Worm (Caenorhabditis elegans) whole organism, mixed stage, embryonic: Measurements from ENCODE around the gene sld-5.

ENCODE experiments used
- M03D4.4 ChIP-seq: sonication (generic microtip); optimal IDR thresholded peaks from 2 replicates; lab custom pipeline; 2017; ENCODE audit warnings: mild to moderate bottlenecking, missing genetic modification characterization, missing compliant biosample characterization
- bed-3 ChIP-seq: fragments of 200-800 bp; sonication (Bioruptor generic); optimal IDR thresholded peaks from 3 replicates; lab custom pipeline; 2018; ENCODE audit warnings: mild to moderate bottlenecking, missing genetic modification characterization, moderate library complexity, missing compliant biosample characterization
- blmp-1 ChIP-seq: fragments of 150-350 bp; optimal IDR thresholded peaks from 2 replicates; lab custom pipeline; 2014; ENCODE audit warnings: missing biosample characterization, missing genetic modification characterization
- ceh-39 ChIP-seq: fragments of 150-350 bp; optimal IDR thresholded peaks from 2 replicates; lab custom pipeline; 2014; ENCODE audit warnings: missing biosample characterization, missing genetic modification characterization
- ceh-43 ChIP-seq: fragments of 200-800 bp; sonication (Bioruptor generic); optimal IDR thresholded peaks from 2 replicates; lab custom pipeline; 2018; ENCODE audit warnings: mild to moderate bottlenecking, missing genetic modification characterization, moderate library complexity, missing compliant biosample characterization
- ceh-83 ChIP-seq: fragments of 200-800 bp; sonication (Bioruptor generic); optimal IDR thresholded peaks from 2 replicates; lab custom pipeline; 2018; ENCODE audit warnings: mild to moderate bottlenecking, missing genetic modification characterization, missing compliant biosample characterization
- ces-1 ChIP-seq: fragments of 150-350 bp; optimal IDR thresholded peaks from 2 replicates; lab custom pipeline; 2014; ENCODE audit warnings: missing biosample characterization, missing genetic modification reagents, missing genetic modification characterization
- cnd-1 ChIP-seq: fragments of 200-800 bp; sonication (Bioruptor generic); optimal IDR thresholded peaks from 2 replicates; lab custom pipeline; 2018; ENCODE audit warnings: mild to moderate bottlenecking, missing genetic modification characterization, missing compliant biosample characterization
- drap-1 ChIP-seq: fragments of 200-800 bp; sonication (Bioruptor generic); optimal IDR thresholded peaks from 3 replicates; lab custom pipeline; 2018; ENCODE audit warnings: mild to moderate bottlenecking, missing genetic modification characterization, missing compliant biosample characterization
- elt-1 ChIP-seq: sonication (generic microtip); optimal IDR thresholded peaks from 2 replicates; lab custom pipeline; 2017; ENCODE audit warnings: missing genetic modification characterization, mild to moderate bottlenecking, missing compliant biosample characterization, antibody characterized with exemption, moderate library complexity, borderline replicate concordance; ENCODE audit not compliant: insufficient read depth
- elt-3 ChIP-seq: fragments of 150-350 bp; optimal IDR thresholded peaks from 2 replicates; lab custom pipeline; 2014; ENCODE audit warnings: missing biosample characterization, missing genetic modification characterization
- flh-1 ChIP-seq: fragments of 200-800 bp; sonication (Bioruptor generic); optimal IDR thresholded peaks from 2 replicates; lab custom pipeline; 2018; ENCODE audit warnings: mild to moderate bottlenecking, missing genetic modification characterization, moderate library complexity, missing compliant biosample characterization
- ham-2 ChIP-seq: fragments of 200-800 bp; sonication (Bioruptor generic); optimal IDR thresholded peaks from 2 replicates; lab custom pipeline; 2018; ENCODE audit warnings: mild to moderate bottlenecking, missing genetic modification characterization, missing compliant biosample characterization
- hlh-1 ChIP-seq: fragments of 150-350 bp; optimal IDR thresholded peaks from 2 replicates; lab custom pipeline; 2014; ENCODE audit warnings: missing biosample characterization, missing genetic modification reagents, missing genetic modification characterization
- lin-13 ChIP-seq: fragments of 150-350 bp; optimal IDR thresholded peaks from 2 replicates; lab custom pipeline; 2014; ENCODE audit warnings: missing biosample characterization, missing genetic modification characterization
- lin-32 ChIP-seq: fragments of 200-800 bp; sonication (Bioruptor generic); optimal IDR thresholded peaks from 2 replicates; lab custom pipeline; 2018; ENCODE audit warnings: mild to moderate bottlenecking, missing genetic modification characterization, missing compliant biosample characterization
- lsy-2 ChIP-seq: fragments of 150-350 bp; optimal IDR thresholded peaks from 2 replicates; lab custom pipeline; 2014; ENCODE audit warnings: missing biosample characterization, missing genetic modification characterization
- mab-5 ChIP-seq: fragments of 150-350 bp; optimal IDR thresholded peaks from 2 replicates; lab custom pipeline; 2014; ENCODE audit warnings: missing biosample characterization, missing genetic modification characterization
- mls-2 ChIP-seq: sonication (generic microtip); optimal IDR thresholded peaks from 2 replicates; lab custom pipeline; 2016; ENCODE audit warnings: mild to moderate bottlenecking, missing genetic modification characterization, moderate library complexity, missing compliant biosample characterization
- nhr-2 ChIP-seq: fragments of 150-350 bp; optimal IDR thresholded peaks from 2 replicates; lab custom pipeline; 2014; ENCODE audit warnings: missing biosample characterization, missing genetic modification characterization
- nhr-237 ChIP-seq: fragments of 150-350 bp; optimal IDR thresholded peaks from 2 replicates; lab custom pipeline; 2014; ENCODE audit warnings: missing biosample characterization, missing genetic modification characterization
- nhr-28 ChIP-seq: fragments of 150-350 bp; optimal IDR thresholded peaks from 2 replicates; lab custom pipeline; 2014; ENCODE audit warnings: missing biosample characterization, missing genetic modification characterization
- nhr-76 ChIP-seq: sonication (generic microtip); optimal IDR thresholded peaks from 2 replicates; lab custom pipeline; 2017; ENCODE audit warnings: missing biosample characterization, missing genetic modification characterization
- pha-4 ChIP-seq: fragments of 150-350 bp; optimal IDR thresholded peaks from 2 replicates; lab custom pipeline; 2018; ENCODE audit warnings: missing biosample characterization, missing genetic modification reagents, missing genetic modification characterization
- sem-2 ChIP-seq: fragments of 200-800 bp; sonication (Bioruptor generic); optimal IDR thresholded peaks from 2 replicates; lab custom pipeline; 2018; ENCODE audit warnings: mild to moderate bottlenecking, missing genetic modification characterization, missing compliant biosample characterization
- sptf-1 ChIP-seq: sonication (generic microtip); optimal IDR thresholded peaks from 2 replicates; lab custom pipeline; 2017; ENCODE audit warnings: mild to moderate bottlenecking, missing genetic modification characterization, moderate library complexity, missing compliant biosample characterization
- tbx-8 ChIP-seq: fragments of 200-800 bp; sonication (Bioruptor generic); optimal IDR thresholded peaks from 2 replicates; lab custom pipeline; 2018; ENCODE audit warnings: mild to moderate bottlenecking, missing genetic modification characterization, moderate library complexity, missing compliant biosample characterization
- unc-120 ChIP-seq: sonication (generic microtip); optimal IDR thresholded peaks from 2 replicates; lab custom pipeline; 2017; ENCODE audit warnings: missing genetic modification characterization, missing compliant biosample characterization; ENCODE audit not compliant: poor library complexity, severe bottlenecking
- unc-62 ChIP-seq: fragments of 150-350 bp; optimal IDR thresholded peaks from 2 replicates; lab custom pipeline; 2014; ENCODE audit warnings: missing biosample characterization, missing genetic modification reagents, missing genetic modification characterization
- zip-8 ChIP-seq: fragments of 150-350 bp; optimal IDR thresholded peaks from 2 replicates; lab custom pipeline; 2014; ENCODE audit warnings: missing biosample characterization, missing genetic modification characterization
- ztf-11 ChIP-seq: fragments of 150-350 bp; optimal IDR thresholded peaks from 2 replicates; lab custom pipeline; 2014; ENCODE audit warnings: missing biosample characterization, missing genetic modification characterization

sld-5 gene

ce11 chrV:20237429-20237828 lies at the start of gene sld-5:
sld-5 (minus strand) TSS chrV:20237745.
- TF ChIP-seq nhr-28 (tag; lab: Kevin White, UChicago) (no peak), cnd-1 (no peak), nhr-2 (tag; lab: Kevin White, UChicago) (no peak), ces-1 (GFP tag; lab: Kevin White, UChicago) (no peak), blmp-1 (tag; lab: Kevin White, UChicago) (no peak), ceh-43 (GFP tag; lab: Kevin White, UChicago) (no peak), pha-4 (tag; lab: Kevin White, UChicago) (no peak), zip-8 (no peak), ham-2 (GFP tag; lab: Kevin White, UChicago) (no peak), nhr-237 (tag; lab: Kevin White, UChicago) (no peak), elt-3 (tag; lab: Kevin White, UChicago) (no peak), unc-120 (tag; lab: Kevin White, UChicago) (no peak)

- TF ChIP-seq sptf-1 (tag; lab: Kevin White, UChicago) = no peak
- no peak for TF ChIP-seq lsy-2
- no peak for TF ChIP-seq ceh-39 (tag; lab: Kevin White, UChicago)
- no peak for TF ChIP-seq elt-3 (tag; lab: Kevin White, UChicago)
- no peak for TF ChIP-seq nhr-2 (tag; lab: Kevin White, UChicago)
- no peak for TF ChIP-seq mls-2 (tag; lab: Kevin White, UChicago)
- no peak for TF ChIP-seq mab-5
- TF ChIP-seq lin-13 = no peak
- no peak for TF ChIP-seq nhr-28 (tag; lab: Kevin White, UChicago)
- no peak for TF ChIP-seq elt-1 (tag; lab: Kevin White, UChicago)
- no peak for TF ChIP-seq M03D4.4 (tag; lab: Kevin White, UChicago)
- no peak for TF ChIP-seq ham-2 (GFP tag; lab: Kevin White, UChicago)
- TF ChIP-seq blmp-1 (tag; lab: Kevin White, UChicago) = no peak
- TF ChIP-seq ceh-83 (GFP tag; lab: Kevin White, UChicago) = no peak
- TF ChIP-seq sem-2 (GFP tag; lab: Kevin White, UChicago) = no peak
- no peak for TF ChIP-seq ces-1 (GFP tag; lab: Kevin White, UChicago)
- TF ChIP-seq pha-4 (tag; lab: Kevin White, UChicago) = no peak
Observed at ce11 chrV:20282827-20283226, 45.3 kb upstream of the sld-5 start.

ce11 chrV:20279811-20280317 lies 42.3 kb upstream of the sld-5 start, which contains the start of gene pqn-94:
pqn-94 (minus strand) TSS chrV:20279861.
- TF ChIP-seq ceh-43 (GFP tag; lab: Kevin White, UChicago) = no peak
- no peak for TF ChIP-seq sptf-1 (tag; lab: Kevin White, UChicago)
- no peak for TF ChIP-seq sem-2 (GFP tag; lab: Kevin White, UChicago)
- no peak for TF ChIP-seq mls-2 (tag; lab: Kevin White, UChicago)
- TF ChIP-seq tbx-8 (GFP tag; lab: Kevin White, UChicago) = no peak
- TF ChIP-seq nhr-28 (tag; lab: Kevin White, UChicago) = no peak
- TF ChIP-seq lsy-2 = no peak
- TF ChIP-seq nhr-2 (tag; lab: Kevin White, UChicago) = no peak
- TF ChIP-seq lin-32 = no peak
- no peak for TF ChIP-seq lin-13
- no peak for TF ChIP-seq hlh-1 (tag; lab: Kevin White, UChicago)
- no peak for TF ChIP-seq mab-5
- no peak for TF ChIP-seq bed-3 (GFP tag; lab: Kevin White, UChicago)
- no peak for TF ChIP-seq drap-1 (GFP tag; lab: Kevin White, UChicago)

- TF ChIP-seq nhr-76 (tag; lab: Kevin White, UChicago) = no peak
- no peak for TF ChIP-seq sem-2 (GFP tag; lab: Kevin White, UChicago)
Observed at ce11 chrV:20279309-20279708, 41.8 kb upstream of the sld-5 start.

ce11 chrV:20276923-20277322 lies 39.4 kb upstream of the sld-5 start:
- no peak for TF ChIP-seq mls-2 (tag; lab: Kevin White, UChicago)
- TF ChIP-seq elt-1 (tag; lab: Kevin White, UChicago) = no peak
- TF ChIP-seq elt-3 (tag; lab: Kevin White, UChicago) = no peak
- no peak for TF ChIP-seq pha-4 (tag; lab: Kevin White, UChicago)
- TF ChIP-seq M03D4.4 (tag; lab: Kevin White, UChicago) = no peak
- no peak for TF ChIP-seq flh-1 (GFP tag; lab: Kevin White, UChicago)
- no peak for TF ChIP-seq sptf-1 (tag; lab: Kevin White, UChicago)
- no peak for TF ChIP-seq zip-8
- no peak for TF ChIP-seq lin-13
- no peak for TF ChIP-seq unc-62
- TF ChIP-seq nhr-2 (tag; lab: Kevin White, UChicago) = no peak
- no peak for TF ChIP-seq ceh-43 (GFP tag; lab: Kevin White, UChicago)
- TF ChIP-seq ztf-11 (tag; lab: Kevin White, UChicago) = no peak
- no peak for TF ChIP-seq lin-32
- TF ChIP-seq ceh-83 (GFP tag; lab: Kevin White, UChicago) = no peak
- no peak for TF ChIP-seq drap-1 (GFP tag; lab: Kevin White, UChicago)
- no peak for TF ChIP-seq ces-1 (GFP tag; lab: Kevin White, UChicago)
- TF ChIP-seq unc-120 (tag; lab: Kevin White, UChicago) = no peak
- no peak for TF ChIP-seq cnd-1
